Fruit fly (Drosophila melanogaster): ENCODE measurements around the gene RpS27A.

Gene RpS27A

DNA sequence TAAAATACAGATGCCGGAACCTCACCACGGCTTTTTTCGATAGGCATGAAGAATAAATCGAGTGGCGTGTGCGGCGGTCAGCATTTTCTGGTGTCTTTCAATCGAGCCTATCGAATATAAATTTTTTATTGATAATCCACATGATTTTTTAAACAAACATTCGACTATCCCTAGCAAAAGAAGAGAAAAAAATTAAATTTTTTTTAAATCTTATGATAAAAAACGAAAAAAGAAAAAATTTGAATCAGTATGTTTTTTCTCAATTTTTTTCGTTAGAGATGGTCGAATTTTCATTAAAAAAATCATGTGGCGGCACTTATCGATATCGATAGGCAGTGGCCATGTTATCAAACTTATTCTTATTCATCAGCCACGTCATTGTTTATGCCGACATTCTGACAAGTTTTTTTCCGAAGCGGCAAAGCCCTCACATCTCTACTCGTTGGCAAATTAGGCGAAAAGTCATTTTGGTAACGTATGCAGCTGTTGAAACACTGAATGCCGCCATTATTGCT lies 18.4 kb downstream of the RpS27A start, which contains the start of the genes SmB and KdelR (continued):
- TF ChIP-seq lola (GFP tag; optimal IDR thresholded peaks at IDR 0.05) (no peak), CG9705 (GFP tag; optimal IDR thresholded peaks at IDR 0.05) (no peak), GATAd (GFP tag; optimal IDR thresholded peaks at IDR 0.05) (no peak), ey (GFP tag; optimal IDR thresholded peaks at IDR 0.05) (peak; percentile 34), HLH106 (tag; optimal IDR thresholded peaks at IDR 0.05) (no peak), Hr78 (GFP tag; optimal IDR thresholded peaks at IDR 0.05) (no peak), tai (GFP tag; optimal IDR thresholded peaks at IDR 0.05) (no peak), Dif (GFP tag; optimal IDR thresholded peaks at IDR 0.05; ENCODE audit: partially characterized antibody) (no peak), N (GFP tag; optimal IDR thresholded peaks at IDR 0.05) (no peak)

- no peak for TF ChIP-seq CG9705 (GFP tag; optimal IDR thresholded peaks at IDR 0.05)
- TF ChIP-seq sv (GFP tag; optimal IDR thresholded peaks at IDR 0.05), result no peak
- no peak for TF ChIP-seq Dfd (GFP tag; optimal IDR thresholded peaks at IDR 0.05)
- TF ChIP-seq GATAd (GFP tag; optimal IDR thresholded peaks at IDR 0.05), result no peak
- TF ChIP-seq Abd-B (GFP tag; optimal IDR thresholded peaks at IDR 0.05), result no peak
- TF ChIP-seq tai (GFP tag; optimal IDR thresholded peaks at IDR 0.05), result no peak
- TF ChIP-seq lola (GFP tag; optimal IDR thresholded peaks at IDR 0.05), result no peak
- TF ChIP-seq HLH106 (tag; optimal IDR thresholded peaks at IDR 0.05), result peak; percentile 51
- no peak for TF ChIP-seq N (GFP tag; optimal IDR thresholded peaks at IDR 0.05)
- TF ChIP-seq CrebA (GFP tag; optimal IDR thresholded peaks at IDR 0.05; ENCODE audit: borderline replicate concordance), result no peak
- no peak for TF ChIP-seq pan (optimal IDR thresholded peaks at IDR 0.05)
- TF ChIP-seq usp (GFP tag; optimal IDR thresholded peaks at IDR 0.05), result no peak
- TF ChIP-seq Hr78 (GFP tag; optimal IDR thresholded peaks at IDR 0.05), result no peak
- TF ChIP-seq OdsH (GFP tag; optimal IDR thresholded peaks at IDR 0.05), result peak; percentile 44
- no peak for TF ChIP-seq dmrt93B (GFP tag; optimal IDR thresholded peaks at IDR 0.05)
- no peak for TF ChIP-seq Rel (GFP tag; optimal IDR thresholded peaks at IDR 0.05)
- TF ChIP-seq Rel (tag; optimal IDR thresholded peaks at IDR 0.05), result peak; percentile 82
- peak in 1 of 2 experiments; percentile 56 for TF ChIP-seq foxo (GFP tag; optimal IDR thresholded peaks at IDR 0.05)
- TF ChIP-seq Sp1 (GFP tag; optimal IDR thresholded peaks at IDR 0.05), result peak; percentile 43
- no peak for TF ChIP-seq Vsx2 (GFP tag; optimal IDR thresholded peaks at IDR 0.05; ENCODE audit: partially characterized antibody)
- no peak for TF ChIP-seq jim (GFP tag; optimal IDR thresholded peaks at IDR 0.05)
- TF ChIP-seq Hr83 (GFP tag; optimal IDR thresholded peaks at IDR 0.05; ENCODE audit: poor library complexity, severe bottlenecking), result no peak
- peak; percentile 28 for TF ChIP-seq ey (GFP tag; optimal IDR thresholded peaks at IDR 0.05)
- no peak for TF ChIP-seq h (GFP tag; optimal IDR thresholded peaks at IDR 0.05)
- no peak for TF ChIP-seq Myc (optimal IDR thresholded peaks at IDR 0.05)
- TF ChIP-seq brk (GFP tag; optimal IDR thresholded peaks at IDR 0.05), result no peak
- TF ChIP-seq Dif (GFP tag; optimal IDR thresholded peaks at IDR 0.05; ENCODE audit: partially characterized antibody), result no peak
- TF ChIP-seq Jra (GFP tag; optimal IDR thresholded peaks at IDR 0.05), result no peak
- TF ChIP-seq br (GFP tag; optimal IDR thresholded peaks at IDR 0.05), result no peak
- no peak for TF ChIP-seq CG32264 (GFP tag; optimal IDR thresholded peaks at IDR 0.05)
- peak; percentile 72 for TF ChIP-seq psq (GFP tag; optimal IDR thresholded peaks at IDR 0.05)
- TF ChIP-seq dsf (GFP tag; optimal IDR thresholded peaks at IDR 0.05; ENCODE audit: borderline replicate concordance), result no peak
- TF ChIP-seq Mio (GFP tag; optimal IDR thresholded peaks at IDR 0.05), result no peak
- TF ChIP-seq woc (GFP tag; optimal IDR thresholded peaks at IDR 0.05), result peak; percentile 41
- no peak for TF ChIP-seq sage (GFP tag; optimal IDR thresholded peaks at IDR 0.05)
- no peak for TF ChIP-seq dl (GFP tag; optimal IDR thresholded peaks at IDR 0.05; ENCODE audit: insufficient read depth in 1 of 2, partially characterized antibody in 2 of 2)
- no peak for TF ChIP-seq fru (GFP tag; optimal IDR thresholded peaks at IDR 0.05)
- peak; percentile 40 for TF ChIP-seq rgr (GFP tag; optimal IDR thresholded peaks at IDR 0.05)
- TF ChIP-seq Hnf4 (GFP tag; optimal IDR thresholded peaks at IDR 0.05), result peak; percentile 43
These were observed 20.4 kb downstream of the RpS27A start, which contains the start of gene CG5188 for dm6 chr2L:10428528-10428927. TSS of gene CG5188 (plus strand) at chr2L:10428829.

All from whole organism, wandering third instar larva.